Worm (Caenorhabditis elegans) whole organism, L4/young adult: Measurements from ENCODE around the gene Y97E10AR.2.

Experiments
- dao-5 ChIP-seq: sonication (generic microtip); optimal IDR thresholded peaks from 2 replicates; lab custom pipeline; 2016; ENCODE audit warnings: missing genotype, missing genetic modification characterization, moderate library complexity, missing compliant biosample characterization
- him-1 ChIP-seq: sonication (generic microtip); optimal IDR thresholded peaks from 2 replicates; lab custom pipeline; 2016; ENCODE audit warnings: missing genotype, missing genetic modification reagents, missing genetic modification characterization, missing compliant biosample characterization

DNA sequence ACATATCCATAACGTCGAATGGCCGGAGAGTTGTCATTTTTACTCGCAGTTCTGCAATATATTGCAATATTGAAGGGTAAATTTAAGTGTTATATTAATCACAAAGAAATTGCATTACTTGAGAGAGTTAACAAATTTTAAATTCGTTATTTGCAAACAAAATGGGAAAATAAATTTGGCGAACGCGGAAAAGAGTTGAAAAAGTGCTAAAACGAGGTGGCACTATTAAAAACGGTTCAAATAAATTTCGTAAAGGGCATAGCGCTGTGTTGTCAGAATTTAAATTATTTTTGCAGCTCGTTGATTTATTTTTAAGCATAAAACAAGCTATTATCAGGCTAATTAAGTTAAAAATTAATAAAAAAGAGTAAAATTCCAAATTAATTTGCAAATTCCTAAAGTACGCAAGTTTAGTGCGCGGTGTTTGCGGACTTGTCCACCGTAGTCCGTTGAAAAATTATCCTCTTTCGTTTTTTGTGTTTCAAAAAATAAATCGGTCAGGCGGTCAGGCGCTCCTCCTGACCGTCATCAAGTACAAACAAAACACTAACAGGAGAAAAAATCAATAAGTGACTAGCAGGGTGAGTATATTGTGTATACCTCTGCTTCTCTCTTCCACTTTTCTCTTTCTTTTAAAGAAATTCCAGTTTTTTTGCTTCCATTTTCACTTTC is 12.5 kb upstream of the Y97E10AR.2 start, which contains the start of the genes natb-1 and abhd-12:
- TF ChIP-seq him-1 (tag; lab: Kevin White, UChicago), result no peak
- TF ChIP-seq dao-5, result no peak
